Worm (Caenorhabditis elegans): ENCODE data around the gene T24F1.4.

- TF ChIP-seq snpc-4 (tag; optimal IDR thresholded peaks at IDR 0.05) (no peak), unc-62 (GFP tag; optimal IDR thresholded peaks at IDR 0.05) (no peak), nhr-12 (tag; optimal IDR thresholded peaks at IDR 0.05) (no peak), unc-39 (tag; optimal IDR thresholded peaks at IDR 0.05) (no peak), mab-5 (tag; optimal IDR thresholded peaks at IDR 0.05) (no peak), ztf-11 (tag; optimal IDR thresholded peaks at IDR 0.05) (no peak), lin-13 (tag; optimal IDR thresholded peaks at IDR 0.05) (no peak), drap-1 (GFP tag; optimal IDR thresholded peaks at IDR 0.05) (no peak)
These were observed 15.0 kb upstream of the T24F1.4 start, which contains the start of gene tag-180 for ce11 chrII:11329021-11329479.

Measured in whole organism, mixed stage, embryonic.